Worm (Caenorhabditis elegans) whole organism, L4 larva: ENCODE measurements around the gene atgp-2.

Experiments
- T20F7.1 ChIP-seq: fragments of 200-800 bp; sonication (Bioruptor generic); optimal IDR thresholded peaks from 2 replicates; lab custom pipeline; 2018; ENCODE audit warnings: mild to moderate bottlenecking, missing genetic modification characterization, missing compliant biosample characterization
- T26A8.4 ChIP-seq: fragments of 200-800 bp; sonication (Bioruptor generic); IDR thresholded peaks from 2 replicates; pipeline ENCODE4 v1.3.6; 2022; ENCODE audit warnings: missing genetic modification characterization, missing compliant biosample characterization
- Y105C5A.15 ChIP-seq: fragments of 200-800 bp; sonication (Bioruptor generic); IDR thresholded peaks from 2 replicates; pipeline ENCODE4 v1.3.6; 2022; ENCODE audit warnings: missing genetic modification characterization, missing compliant biosample characterization
- Y75B8A.6 ChIP-seq: fragments of 200-800 bp; sonication (Bioruptor generic); IDR thresholded peaks from 2 replicates; pipeline ENCODE4 v1.3.6; 2022; ENCODE audit warnings: missing genetic modification reagents, missing genetic modification characterization, missing compliant biosample characterization
- ZK337.2 ChIP-seq: fragments of 200-800 bp; sonication (Bioruptor generic); IDR thresholded peaks from 2 replicates; pipeline ENCODE4 v1.3.6; 2022; ENCODE audit warnings: missing genetic modification reagents, missing genetic modification characterization, missing compliant biosample characterization
- ZK546.5 ChIP-seq, 2 experiments: sonication (generic microtip); optimal IDR thresholded peaks; 2 replicates each; lab custom pipeline; 2017; ENCODE audit warnings: missing biosample characterization in 2 of 2, missing genetic modification characterization in 2 of 2
- aha-1 ChIP-seq: fragments of 150-350 bp; peaks from one replicate; lab custom pipeline; 2014; ENCODE audit warnings: missing biosample characterization, missing genetic modification characterization
- ama-1 ChIP-seq: fragments of 150-350 bp; optimal IDR thresholded peaks from 2 replicates; lab custom pipeline; 2014; ENCODE audit warnings: inconsistent platforms, mixed read lengths
- arid-1 ChIP-seq: fragments of 200-800 bp; sonication (Bioruptor generic); conservative IDR thresholded peaks from 2 replicates; pipeline ENCODE4 v1.3.6; 2022; ENCODE audit warnings: missing genetic modification reagents, missing genetic modification characterization, missing compliant biosample characterization
- attf-4 ChIP-seq: sonication (generic microtip); optimal IDR thresholded peaks from 3 replicates; lab custom pipeline; 2017; ENCODE audit warnings: missing biosample characterization, missing genetic modification characterization
- ceh-28 ChIP-seq: fragments of 150-350 bp; optimal IDR thresholded peaks from 2 replicates; lab custom pipeline; 2014; ENCODE audit warnings: missing biosample characterization, missing genetic modification reagents, missing genetic modification characterization
- ceh-32 ChIP-seq: sonication (generic microtip); optimal IDR thresholded peaks from 2 replicates; lab custom pipeline; 2016; ENCODE audit warnings: mild to moderate bottlenecking, missing genetic modification characterization, missing compliant biosample characterization; ENCODE audit not compliant: poor library complexity
- ceh-62 ChIP-seq: sonication (generic microtip); optimal IDR thresholded peaks from 2 replicates; lab custom pipeline; 2017; ENCODE audit warnings: missing biosample characterization, missing genetic modification characterization
- ceh-82 ChIP-seq: sonication (generic microtip); optimal IDR thresholded peaks from 2 replicates; lab custom pipeline; 2017; ENCODE audit warnings: missing biosample characterization, missing genetic modification characterization
- ctbp-1 ChIP-seq: fragments of 200-800 bp; sonication (Bioruptor generic); IDR thresholded peaks from 2 replicates; pipeline ENCODE4 v1.3.6; 2022; ENCODE audit warnings: missing genetic modification reagents, missing genetic modification characterization, missing compliant biosample characterization
- daf-16 ChIP-seq, 3 experiments: sonication (generic microtip); optimal IDR thresholded peaks; 2 replicates each; lab custom pipeline; 2016 to 2017; ENCODE audit warnings: missing genetic modification characterization in 3 of 3, missing genetic modification reagents in 3 of 3, mild to moderate bottlenecking in 2 of 3, missing compliant biosample characterization in 2 of 3, missing biosample characterization in 1 of 3, moderate library complexity in 1 of 3
- dmd-6 ChIP-seq: fragments of 200-800 bp; sonication (Bioruptor generic); IDR thresholded peaks from 2 replicates; pipeline ENCODE4 v1.3.6; 2022; ENCODE audit warnings: missing genetic modification reagents, missing genetic modification characterization, missing compliant biosample characterization
- dmd-8 ChIP-seq: fragments of 200-800 bp; sonication (Bioruptor generic); IDR thresholded peaks from 2 replicates; pipeline ENCODE4 v1.3.6; 2022; ENCODE audit warnings: missing genetic modification characterization, missing compliant biosample characterization
- dmd-9 ChIP-seq: fragments of 200-800 bp; sonication (Bioruptor generic); IDR thresholded peaks from 2 replicates; pipeline ENCODE4 v1.3.6; 2022; ENCODE audit warnings: missing genetic modification reagents, missing genetic modification characterization, missing compliant biosample characterization
- dpl-1 ChIP-seq: fragments of 150-350 bp; optimal IDR thresholded peaks from 2 replicates; lab custom pipeline; 2014; ENCODE audit warnings: missing biosample characterization, missing genetic modification reagents, missing genetic modification characterization
- dve-1 ChIP-seq: sonication (generic microtip); optimal IDR thresholded peaks from 2 replicates; lab custom pipeline; 2017; ENCODE audit warnings: antibody characterized with exemption, mild to moderate bottlenecking, missing genetic modification characterization, missing compliant biosample characterization; ENCODE audit not compliant: insufficient read depth
- egl-27 ChIP-seq: sonication (generic microtip); optimal IDR thresholded peaks from 3 replicates; lab custom pipeline; 2017; ENCODE audit warnings: missing biosample characterization, missing genetic modification reagents, missing genetic modification characterization
- fkh-10 ChIP-seq: fragments of 150-350 bp; optimal IDR thresholded peaks from 2 replicates; lab custom pipeline; 2014; ENCODE audit warnings: missing biosample characterization, missing genetic modification reagents, missing genetic modification characterization
- gei-8 ChIP-seq: fragments of 200-800 bp; sonication (Bioruptor generic); optimal IDR thresholded peaks from 2 replicates; lab custom pipeline; 2018; ENCODE audit warnings: mild to moderate bottlenecking, missing genetic modification characterization, missing compliant biosample characterization
- hif-1 ChIP-seq, 2 experiments: sonication (generic microtip); optimal IDR thresholded peaks; 2 replicates each; lab custom pipeline; 2016 to 2017; ENCODE audit warnings: missing compliant biosample characterization in 2 of 2, missing genetic modification characterization in 2 of 2, missing genetic modification reagents in 2 of 2, missing genotype in 2 of 2, mild to moderate bottlenecking in 1 of 2
- hlh-11 ChIP-seq: fragments of 200-800 bp; sonication (Bioruptor generic); optimal IDR thresholded peaks from 2 replicates; lab custom pipeline; 2018; ENCODE audit warnings: mild to moderate bottlenecking, missing genetic modification characterization, missing compliant biosample characterization
- lin-15B ChIP-seq: fragments of 150-350 bp; sonication (generic microtip); optimal IDR thresholded peaks from 3 replicates; lab custom pipeline; 2014; ENCODE audit warnings: missing biosample characterization, missing genetic modification characterization
- lin-39 ChIP-seq: fragments of 150-350 bp; optimal IDR thresholded peaks from 2 replicates; lab custom pipeline; 2014; ENCODE audit warnings: missing biosample characterization, missing genetic modification reagents, missing genetic modification characterization
- lsy-2 ChIP-seq, 2 experiments: fragments of 150-350 bp in 1 of 2; sonication (generic microtip) in 1 of 2; optimal IDR thresholded peaks; 2 replicates each; lab custom pipeline; 2014 to 2017; ENCODE audit warnings: missing biosample characterization in 2 of 2, missing genetic modification characterization in 2 of 2
- madf-9 ChIP-seq: fragments of 200-800 bp; sonication (Bioruptor generic); conservative IDR thresholded peaks from 2 replicates; pipeline ENCODE4 v1.3.6; 2022; ENCODE audit warnings: missing genetic modification reagents, missing genetic modification characterization, missing compliant biosample characterization
- mep-1 ChIP-seq: fragments of 150-350 bp; sonication (generic microtip); optimal IDR thresholded peaks from 3 replicates; lab custom pipeline; 2014; ENCODE audit warnings: missing biosample characterization, missing genetic modification characterization
- mes-2 ChIP-seq: sonication (generic microtip); optimal IDR thresholded peaks from 2 replicates; lab custom pipeline; 2016; ENCODE audit warnings: missing genotype, mild to moderate bottlenecking, missing genetic modification characterization, missing compliant biosample characterization; ENCODE audit not compliant: poor library complexity, severe bottlenecking
- mxl-2 ChIP-seq: fragments of 200-800 bp; sonication (Bioruptor generic); conservative IDR thresholded peaks from 2 replicates; pipeline ENCODE4 v1.3.6; 2022; ENCODE audit warnings: missing genetic modification reagents, missing genetic modification characterization, missing compliant biosample characterization
- nhr-11 ChIP-seq: fragments of 150-350 bp; optimal IDR thresholded peaks from 2 replicates; lab custom pipeline; 2014; ENCODE audit warnings: missing biosample characterization, missing genetic modification characterization
- nhr-237 ChIP-seq: sonication (generic microtip); optimal IDR thresholded peaks from 2 replicates; lab custom pipeline; 2017; ENCODE audit warnings: missing biosample characterization, missing genetic modification characterization
- nhr-28 ChIP-seq: fragments of 150-350 bp; optimal IDR thresholded peaks from 2 replicates; lab custom pipeline; 2014; ENCODE audit warnings: missing biosample characterization, missing genetic modification characterization
- nhr-41 ChIP-seq: fragments of 200-800 bp; sonication (Bioruptor generic); IDR thresholded peaks from 2 replicates; pipeline ENCODE4 v1.3.6; 2022; ENCODE audit warnings: missing genetic modification reagents, missing genetic modification characterization, missing compliant biosample characterization
- nhr-42 ChIP-seq: fragments of 200-800 bp; sonication (Bioruptor generic); IDR thresholded peaks from 2 replicates; pipeline ENCODE4 v1.3.6; 2022; ENCODE audit warnings: missing genetic modification characterization, missing compliant biosample characterization
- nhr-6 ChIP-seq: fragments of 150-350 bp; optimal IDR thresholded peaks from 2 replicates; lab custom pipeline; 2014; ENCODE audit warnings: missing biosample characterization, missing genetic modification characterization
- nhr-77 ChIP-seq: fragments of 150-350 bp; optimal IDR thresholded peaks from 2 replicates; lab custom pipeline; 2014; ENCODE audit warnings: missing biosample characterization, missing genetic modification characterization
- pha-4 ChIP-seq, 2 experiments: fragments of 150-350 bp in 1 of 2; fragments of 200-800 bp in 1 of 2; sonication (Bioruptor generic) in 1 of 2; IDR thresholded peaks in 1 of 2; optimal IDR thresholded peaks in 1 of 2; 2 replicates each; pipeline versions ENCODE4 v1.3.6 to Lab custom; 2014 to 2022; ENCODE audit warnings: missing genetic modification characterization in 2 of 2, missing genetic modification reagents in 2 of 2, missing biosample characterization in 1 of 2, missing compliant biosample characterization in 1 of 2
- php-3 ChIP-seq: fragments of 200-800 bp; sonication (Bioruptor generic); IDR thresholded peaks from 2 replicates; pipeline ENCODE4 v1.3.6; 2022; ENCODE audit warnings: missing genetic modification reagents, missing genetic modification characterization, missing compliant biosample characterization
- rbr-2 ChIP-seq: sonication (generic microtip); optimal IDR thresholded peaks from 2 replicates; lab custom pipeline; 2016; ENCODE audit warnings: missing genotype, missing genetic modification characterization, missing compliant biosample characterization
- sdz-12 ChIP-seq: fragments of 200-800 bp; sonication (Bioruptor generic); optimal IDR thresholded peaks from 2 replicates; lab custom pipeline; 2018; ENCODE audit warnings: mild to moderate bottlenecking, missing genetic modification characterization, missing compliant biosample characterization
- skn-1 ChIP-seq: fragments of 150-350 bp; optimal IDR thresholded peaks from 2 replicates; lab custom pipeline; 2014; ENCODE audit warnings: missing biosample characterization, missing genetic modification characterization
- snpc-1.2 ChIP-seq: fragments of 200-800 bp; sonication (Bioruptor generic); IDR thresholded peaks from 2 replicates; pipeline ENCODE4 v1.3.6; 2022; ENCODE audit warnings: missing genetic modification reagents, missing genetic modification characterization, missing compliant biosample characterization
- spr-3 ChIP-seq: fragments of 200-800 bp; sonication (Bioruptor generic); optimal IDR thresholded peaks from 2 replicates; lab custom pipeline; 2018; ENCODE audit warnings: mild to moderate bottlenecking, missing genetic modification characterization, missing compliant biosample characterization
- vab-7 ChIP-seq: fragments of 200-800 bp; sonication (Bioruptor generic); IDR thresholded peaks from 2 replicates; pipeline ENCODE4 v1.3.6; 2022; ENCODE audit warnings: missing genetic modification reagents, missing genetic modification characterization, missing compliant biosample characterization

The atgp-2 gene

DNA sequence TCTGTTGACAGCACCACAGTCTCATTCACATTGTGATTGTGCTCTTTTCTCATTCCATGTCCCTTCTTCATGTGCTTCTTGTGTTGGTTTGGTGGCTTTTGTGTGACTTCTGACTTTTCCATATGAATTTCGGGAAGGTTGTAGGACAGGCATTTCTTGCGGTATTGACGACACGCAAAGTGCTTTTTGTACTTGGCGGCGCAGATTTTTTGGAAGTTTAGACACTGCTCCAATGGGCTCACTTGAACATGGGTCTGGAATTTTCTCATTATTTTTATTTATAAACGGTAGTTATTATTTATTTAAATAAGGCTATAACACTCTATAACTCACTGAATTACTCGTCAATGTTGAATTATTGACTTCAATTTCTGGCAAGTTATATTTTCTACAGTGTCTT, 39.6 kb downstream of the atgp-2 start (continued):
- no peak for TF ChIP-seq ceh-32 (tag; lab: Kevin White, UChicago)
- 0 out of 2 replicates have a peak, but pooled peaks have one; percentile 9 for TF ChIP-seq snpc-1.2
- no peak for TF ChIP-seq attf-4 (tag; lab: Kevin White, UChicago)
- TF ChIP-seq nhr-42: 0 out of 2 replicates have a peak, but pooled peaks have one; percentile 4
- no peak for TF ChIP-seq fkh-10 (GFP tag; lab: Kevin White, UChicago)
- no peak for TF ChIP-seq ZK546.5 (tag; optimal IDR thresholded peaks at IDR 0.05; lab: Kevin White, UChicago)
- no peak for TF ChIP-seq ctbp-1 (GFP tag; lab: Robert Waterston, UW)
- peak; percentile 35; the same call in 1 of the 2 replicates for TF ChIP-seq dmd-6 (GFP tag; lab: Robert Waterston, UW)

DNA sequence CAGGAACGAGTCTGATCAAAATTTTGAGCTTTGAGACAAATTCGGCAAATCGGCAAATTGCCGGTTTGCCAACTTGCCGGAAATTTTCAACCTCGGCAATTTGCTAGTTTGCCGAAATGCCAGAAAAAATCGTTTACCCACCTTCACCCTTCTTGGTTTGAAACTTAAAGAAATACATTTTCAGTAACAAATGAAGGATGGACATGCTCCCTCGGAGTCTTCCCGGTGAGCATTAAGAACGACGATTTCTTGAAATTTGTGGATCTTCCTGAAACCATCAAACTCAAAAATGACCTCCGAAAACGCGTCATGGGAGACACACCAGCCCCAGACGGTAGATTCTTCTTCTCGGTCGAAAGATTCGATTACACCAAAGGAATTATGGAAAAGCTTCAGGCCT, 41.1 kb downstream of the atgp-2 start:
- TF ChIP-seq nhr-77: no peak
- TF ChIP-seq nhr-11 (tag; lab: Kevin White, UChicago): no peak
- TF ChIP-seq mxl-2 (GFP tag; lab: Robert Waterston, UW): no peak
- TF ChIP-seq lin-39 (tag; lab: Kevin White, UChicago): no peak
- no peak for TF ChIP-seq vab-7 (GFP tag; lab: Robert Waterston, UW)
- peak; percentile 34 for TF ChIP-seq ama-1 (lab: Kevin White, UChicago)
- TF ChIP-seq php-3 (GFP tag; lab: Robert Waterston, UW): 0 out of 2 replicates have a peak, but pooled peaks have one; percentile 27
- TF ChIP-seq mes-2 (tag; lab: Kevin White, UChicago): no peak
- no peak for TF ChIP-seq Y75B8A.6 (GFP tag; lab: Robert Waterston, UW)
- TF ChIP-seq ceh-82 (tag; lab: Kevin White, UChicago): no peak
- TF ChIP-seq rbr-2 (tag; lab: Kevin White, UChicago): no peak
- no peak for TF ChIP-seq dmd-9
- TF ChIP-seq dpl-1 (GFP tag; lab: Kevin White, UChicago): no peak
- TF ChIP-seq spr-3: no peak
- TF ChIP-seq T26A8.4: no peak
- TF ChIP-seq nhr-6 (tag; lab: Kevin White, UChicago): no peak
- TF ChIP-seq egl-27 (tag; lab: Kevin White, UChicago): no peak
- no peak for TF ChIP-seq nhr-28 (tag; lab: Kevin White, UChicago)
- TF ChIP-seq ceh-62: no peak
- no peak for TF ChIP-seq gei-8
- TF ChIP-seq arid-1 (GFP tag; lab: Robert Waterston, UW): no peak
- TF ChIP-seq madf-9 (GFP tag; lab: Robert Waterston, UW): no peak
- no peak for TF ChIP-seq daf-16 (GFP tag; optimal IDR thresholded peaks at IDR 0.05; lab: Kevin White, UChicago)
- no peak for TF ChIP-seq daf-16 (tag; optimal IDR thresholded peaks at IDR 0.05; lab: Kevin White, UChicago)
- TF ChIP-seq dmd-8 (GFP tag; lab: Robert Waterston, UW): no peak
- peak; percentile 96 for TF ChIP-seq aha-1 (tag; lab: Kevin White, UChicago)
- TF ChIP-seq dve-1 (tag; lab: Kevin White, UChicago): no peak

DNA sequence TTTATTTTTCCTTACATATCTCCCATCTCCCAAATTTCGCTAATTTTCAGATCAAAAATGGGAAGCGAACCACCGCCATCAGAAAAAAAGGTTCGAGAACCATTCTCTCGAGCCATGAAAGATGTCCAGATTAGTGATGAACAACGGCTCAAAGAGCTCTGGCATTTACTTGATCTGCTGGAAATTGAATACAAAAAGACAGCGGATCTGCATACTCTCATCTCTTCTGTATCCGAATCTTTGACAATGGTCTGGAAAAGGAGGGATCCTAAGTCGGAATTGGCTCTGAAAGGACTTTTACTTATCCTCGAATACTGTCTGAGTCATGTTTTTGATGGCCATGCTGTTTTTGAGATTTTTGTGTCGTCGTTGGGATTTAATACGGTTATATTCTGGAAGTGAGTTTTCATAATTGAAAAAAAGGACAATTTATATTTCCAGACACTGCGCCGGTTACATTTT, 43.0 kb downstream of the atgp-2 start, which contains the start of gene tps-2:
TSS of gene tps-2 (plus strand) at position 51 of the 462 bp plus-strand sequence.
- no peak for TF ChIP-seq nhr-237 (tag; lab: Kevin White, UChicago)
- no peak for TF ChIP-seq pha-4 (GFP tag; IDR thresholded peaks at IDR 0.05; lab: Robert Waterston, UW)
- no peak for TF ChIP-seq pha-4 (tag; optimal IDR thresholded peaks at IDR 0.05; lab: Kevin White, UChicago)
- peak; percentile 96 for TF ChIP-seq aha-1 (tag; lab: Kevin White, UChicago)
- TF ChIP-seq hif-1 (tag; optimal IDR thresholded peaks at IDR 0.05; lab: Kevin White, UChicago): no peak
- peak; percentile 9 for TF ChIP-seq mep-1
- no peak for TF ChIP-seq ZK337.2 (GFP tag; lab: Robert Waterston, UW)
- TF ChIP-seq Y75B8A.6 (GFP tag; lab: Robert Waterston, UW): peak; percentile 5; the same call in 1 of the 2 replicates
- TF ChIP-seq ceh-28: no peak
- no peak for TF ChIP-seq hlh-11 (tag; lab: Kevin White, UChicago)
- TF ChIP-seq nhr-41 (GFP tag; lab: Robert Waterston, UW): no peak
- no peak for TF ChIP-seq dmd-9
- 0 out of 2 replicates have a peak, but pooled peaks have one; percentile 28 for TF ChIP-seq Y105C5A.15 (GFP tag; lab: Robert Waterston, UW)
- TF ChIP-seq ctbp-1 (GFP tag; lab: Robert Waterston, UW): peak; percentile 29; the same call in 1 of the 2 replicates
- TF ChIP-seq lin-15B (tag; lab: Kevin White, UChicago): no peak
- peak in 1 of 2 experiments; percentile 18 for TF ChIP-seq lsy-2 (tag; optimal IDR thresholded peaks at IDR 0.05; lab: Kevin White, UChicago)
- TF ChIP-seq skn-1 (tag; lab: Kevin White, UChicago): no peak
- TF ChIP-seq nhr-6 (tag; lab: Kevin White, UChicago): no peak
- TF ChIP-seq sdz-12 (GFP tag; lab: Kevin White, UChicago): peak; percentile 28
- TF ChIP-seq arid-1 (GFP tag; lab: Robert Waterston, UW): peak; percentile 12; the same call in 1 of the 2 replicates
- peak; percentile 0 for TF ChIP-seq T20F7.1
